Fruit fly (Drosophila melanogaster): Measurements from ENCODE around the gene CG8031.

Gene CG8031

dm6 chr3R:13012990-13013389 lies 1.9 kb upstream of the CG8031 start:
- no peak for TF ChIP-seq psq (optimal IDR thresholded peaks at IDR 0.05)
- TF ChIP-seq usp (GFP tag; optimal IDR thresholded peaks at IDR 0.05): no peak
- TF ChIP-seq pan (optimal IDR thresholded peaks at IDR 0.05): no peak
- no peak for TF ChIP-seq CG8478 (optimal IDR thresholded peaks at IDR 0.05)
- TF ChIP-seq Dll (optimal IDR thresholded peaks at IDR 0.05): no peak
- TF ChIP-seq EcR (GFP tag; optimal IDR thresholded peaks at IDR 0.05): no peak

DNA sequence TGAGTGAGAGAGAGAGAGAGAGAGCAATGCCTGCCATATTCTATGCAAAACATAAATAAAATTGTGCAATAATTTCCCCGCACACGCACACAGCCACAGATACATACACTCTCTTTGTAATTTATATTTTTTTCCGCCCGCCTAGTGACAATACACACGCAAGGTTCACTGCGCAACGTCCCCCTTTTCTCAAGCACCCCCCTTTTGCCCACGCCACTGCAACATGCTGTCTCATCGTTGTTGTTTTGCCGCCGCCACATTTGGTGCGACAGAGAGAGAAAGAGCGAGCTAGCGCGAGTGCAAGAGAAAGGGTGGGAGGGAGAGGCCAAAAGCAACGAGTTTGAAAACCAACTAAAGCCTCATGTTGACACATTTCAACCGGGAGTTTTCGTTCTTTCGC lies 1.2 kb upstream of the CG8031 start:
- no peak for TF ChIP-seq pan (optimal IDR thresholded peaks at IDR 0.05)
- TF ChIP-seq EcR (GFP tag; optimal IDR thresholded peaks at IDR 0.05): peak in 1 of 2 experiments; percentile 3
- TF ChIP-seq Dll (optimal IDR thresholded peaks at IDR 0.05): peak; percentile 29
- peak; percentile 85 for TF ChIP-seq CG8478 (optimal IDR thresholded peaks at IDR 0.05)

- TF ChIP-seq Dll (optimal IDR thresholded peaks at IDR 0.05) (no peak), psq (optimal IDR thresholded peaks at IDR 0.05) (no peak), CG8478 (optimal IDR thresholded peaks at IDR 0.05) (no peak), pan (optimal IDR thresholded peaks at IDR 0.05) (no peak), EcR (GFP tag; optimal IDR thresholded peaks at IDR 0.05) (no peak), usp (GFP tag; optimal IDR thresholded peaks at IDR 0.05) (no peak)
Measured at dm6 chr3R:13011621-13011963, 482 bp upstream of the CG8031 start, which contains the start of gene CtBP. CtBP (plus strand) TSS chr3R:13011649.

DNA sequence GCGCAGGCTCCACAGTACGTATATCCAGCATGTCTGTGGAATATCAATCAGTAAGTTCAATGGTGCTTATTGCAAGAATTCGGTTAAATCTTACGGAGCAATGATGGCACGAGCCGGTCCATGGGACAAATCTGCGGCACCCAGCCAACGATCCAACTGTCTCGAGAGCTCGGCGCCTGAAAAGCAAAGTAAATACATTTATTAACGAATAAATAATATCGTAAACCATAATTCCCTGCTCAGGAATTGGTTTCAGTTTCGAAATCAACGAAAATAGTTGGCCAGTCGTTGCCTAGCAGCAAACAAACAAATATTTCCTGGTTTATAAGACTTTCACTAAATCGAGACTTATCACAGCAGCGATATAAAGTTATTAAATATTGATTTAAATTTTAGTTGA lies 1.5 kb downstream of the CG8031 start, which contains the start of gene CG11656:
Gene CG11656, plus strand, starts transcription at position 301 of the 400 bp plus-strand sequence.
- no peak for TF ChIP-seq pan (optimal IDR thresholded peaks at IDR 0.05)
- no peak for TF ChIP-seq EcR (GFP tag; optimal IDR thresholded peaks at IDR 0.05)
- TF ChIP-seq Dll (optimal IDR thresholded peaks at IDR 0.05): no peak
- no peak for TF ChIP-seq CG8478 (optimal IDR thresholded peaks at IDR 0.05)
- TF ChIP-seq usp (GFP tag; optimal IDR thresholded peaks at IDR 0.05): no peak
- no peak for TF ChIP-seq psq (optimal IDR thresholded peaks at IDR 0.05)

DNA sequence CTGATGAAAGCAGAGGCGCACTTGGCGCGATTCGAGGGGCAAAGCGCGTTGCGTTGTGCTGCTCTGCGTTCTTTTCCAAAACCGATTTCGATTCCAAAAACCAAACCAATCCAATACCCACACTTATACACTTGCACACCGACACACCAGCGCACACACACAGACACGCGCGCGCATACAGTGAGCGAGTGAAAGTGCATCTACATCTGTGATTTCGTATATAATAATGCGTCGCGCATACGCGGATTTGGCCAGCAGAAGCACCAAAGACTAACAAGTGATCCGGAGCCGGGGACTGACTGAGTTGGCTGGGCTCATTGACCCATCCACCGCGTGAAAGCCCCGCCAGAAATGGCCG lies 12.9 kb downstream of the CG8031 start:
- no peak for TF ChIP-seq EcR (GFP tag; optimal IDR thresholded peaks at IDR 0.05)

- no peak for TF ChIP-seq usp (GFP tag; optimal IDR thresholded peaks at IDR 0.05)
- no peak for TF ChIP-seq Dll (optimal IDR thresholded peaks at IDR 0.05)
- no peak for TF ChIP-seq psq (optimal IDR thresholded peaks at IDR 0.05)
- TF ChIP-seq EcR (GFP tag; optimal IDR thresholded peaks at IDR 0.05): no peak
- TF ChIP-seq CG8478 (optimal IDR thresholded peaks at IDR 0.05): no peak
- no peak for TF ChIP-seq pan (optimal IDR thresholded peaks at IDR 0.05)
Measured at dm6 chr3R:12997550-12998233, 13.4 kb downstream of the CG8031 start, which contains the start of the genes CG17327, CG44194 and CG7518. CG17327 (minus strand) TSS chr3R:12997726. CG44194 (minus strand) TSS chr3R:12997726. CG7518 (plus strand) TSS chr3R:12998089.

- TF ChIP-seq usp (GFP tag; optimal IDR thresholded peaks at IDR 0.05) (no peak), EcR (GFP tag; optimal IDR thresholded peaks at IDR 0.05) (no peak), psq (optimal IDR thresholded peaks at IDR 0.05) (no peak), Dll (optimal IDR thresholded peaks at IDR 0.05) (no peak), CG8478 (optimal IDR thresholded peaks at IDR 0.05) (no peak), pan (optimal IDR thresholded peaks at IDR 0.05) (no peak)
Measured at dm6 chr3R:12995522-12995921, 15.6 kb downstream of the CG8031 start, which contains the start of gene CG7488. CG7488 (plus strand) TSS chr3R:12995620.

DNA sequence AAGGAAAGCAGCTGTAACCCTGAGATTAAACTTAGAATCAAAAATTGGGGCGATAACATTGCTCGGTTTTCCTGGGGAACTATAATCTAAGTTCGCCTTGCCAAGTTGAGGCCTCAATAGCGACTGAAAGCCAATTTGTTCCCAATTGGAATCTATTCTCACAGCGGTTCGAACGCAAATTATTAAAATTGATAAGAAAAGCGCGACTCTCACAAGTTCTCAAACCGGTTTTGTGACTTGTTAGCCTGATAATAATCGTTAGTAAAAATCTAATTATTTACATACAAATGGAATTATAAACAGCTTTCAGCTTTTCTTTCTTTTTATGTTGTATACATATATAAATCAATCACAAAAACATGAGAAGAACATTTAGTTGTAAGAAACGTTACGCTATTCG lies 16.1 kb downstream of the CG8031 start, which contains the start of gene yellow-f2:
Gene yellow-f2, minus strand, starts transcription at position 101 of the 400 bp plus-strand sequence.
- TF ChIP-seq usp (GFP tag; optimal IDR thresholded peaks at IDR 0.05) (no peak), CG8478 (optimal IDR thresholded peaks at IDR 0.05) (no peak), Dll (optimal IDR thresholded peaks at IDR 0.05) (no peak), pan (optimal IDR thresholded peaks at IDR 0.05) (no peak), psq (optimal IDR thresholded peaks at IDR 0.05) (no peak), EcR (GFP tag; optimal IDR thresholded peaks at IDR 0.05) (no peak)

dm6 chr3R:12993018-12993417 lies 18.1 kb downstream of the CG8031 start, which contains the start of gene yellow-f:
yellow-f (minus strand) TSS chr3R:12993201.
- TF ChIP-seq usp (GFP tag; optimal IDR thresholded peaks at IDR 0.05) (no peak), Dll (optimal IDR thresholded peaks at IDR 0.05) (no peak), EcR (GFP tag; optimal IDR thresholded peaks at IDR 0.05) (no peak), pan (optimal IDR thresholded peaks at IDR 0.05) (no peak), CG8478 (optimal IDR thresholded peaks at IDR 0.05) (no peak), psq (optimal IDR thresholded peaks at IDR 0.05) (no peak)

DNA sequence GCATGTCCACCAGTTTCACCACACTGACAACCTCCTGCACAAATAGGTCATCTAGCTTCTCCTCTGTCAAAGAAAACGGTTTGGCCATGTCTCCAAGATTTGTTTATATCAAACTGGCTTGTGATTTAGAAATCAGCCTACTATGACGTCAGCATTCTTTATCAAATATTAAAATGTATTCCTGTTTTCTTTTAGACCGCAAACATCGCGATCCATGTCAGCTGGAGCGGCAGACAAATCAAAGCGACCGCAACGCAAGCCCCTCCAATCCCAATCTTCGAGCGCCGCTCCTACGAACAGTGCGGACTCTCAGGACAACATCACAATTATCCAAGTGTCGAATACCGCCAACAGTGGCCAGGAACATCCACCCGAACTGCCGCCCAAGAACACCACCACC lies 22.7 kb downstream of the CG8031 start, which contains the start of gene CG14383:
Gene CG14383, minus strand, starts transcription at position 101 of the 400 bp plus-strand sequence.
- no peak for TF ChIP-seq pan (optimal IDR thresholded peaks at IDR 0.05)
- TF ChIP-seq EcR (GFP tag; optimal IDR thresholded peaks at IDR 0.05): no peak

DNA sequence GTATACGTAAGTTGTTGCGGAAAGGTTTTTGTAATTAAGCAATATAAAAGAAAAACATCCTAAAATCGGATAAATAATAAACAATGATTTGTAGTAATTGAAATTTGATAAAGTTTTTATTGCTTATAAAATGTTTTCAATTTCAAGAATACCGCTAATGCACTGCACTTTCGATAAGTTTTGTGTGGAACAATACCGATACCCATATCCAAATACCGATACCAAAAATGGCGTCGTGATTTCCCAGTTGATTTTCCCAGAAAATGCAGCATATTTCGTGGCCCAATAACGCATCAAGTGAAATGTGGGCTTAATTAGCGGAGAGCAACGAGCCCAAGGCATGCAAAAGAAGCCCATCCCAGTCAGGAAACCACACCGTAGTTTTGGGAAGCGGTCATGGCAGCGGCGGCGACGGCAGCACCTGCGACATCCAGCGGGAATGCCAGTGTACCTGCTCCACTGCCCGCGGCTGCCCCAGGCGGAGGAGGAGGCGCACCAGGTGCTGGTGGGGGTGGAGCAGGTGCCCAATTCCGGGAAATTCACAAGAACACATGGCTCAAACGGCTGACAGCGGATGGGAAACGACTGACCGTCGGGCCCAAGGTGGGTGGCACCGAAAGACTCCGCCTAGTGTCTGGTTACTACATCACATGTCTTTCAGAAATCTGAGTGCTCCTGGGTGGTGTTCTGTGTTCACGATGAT lies 25.1 kb downstream of the CG8031 start, which contains the start of gene CG31342:
Gene CG31342, plus strand, starts transcription at position 214 of the 703 bp plus-strand sequence.
- TF ChIP-seq Dll (optimal IDR thresholded peaks at IDR 0.05) (no peak), pan (optimal IDR thresholded peaks at IDR 0.05) (no peak), EcR (GFP tag; optimal IDR thresholded peaks at IDR 0.05) (no peak), CG8478 (optimal IDR thresholded peaks at IDR 0.05) (no peak), psq (optimal IDR thresholded peaks at IDR 0.05) (no peak), usp (GFP tag; optimal IDR thresholded peaks at IDR 0.05) (no peak)

DNA sequence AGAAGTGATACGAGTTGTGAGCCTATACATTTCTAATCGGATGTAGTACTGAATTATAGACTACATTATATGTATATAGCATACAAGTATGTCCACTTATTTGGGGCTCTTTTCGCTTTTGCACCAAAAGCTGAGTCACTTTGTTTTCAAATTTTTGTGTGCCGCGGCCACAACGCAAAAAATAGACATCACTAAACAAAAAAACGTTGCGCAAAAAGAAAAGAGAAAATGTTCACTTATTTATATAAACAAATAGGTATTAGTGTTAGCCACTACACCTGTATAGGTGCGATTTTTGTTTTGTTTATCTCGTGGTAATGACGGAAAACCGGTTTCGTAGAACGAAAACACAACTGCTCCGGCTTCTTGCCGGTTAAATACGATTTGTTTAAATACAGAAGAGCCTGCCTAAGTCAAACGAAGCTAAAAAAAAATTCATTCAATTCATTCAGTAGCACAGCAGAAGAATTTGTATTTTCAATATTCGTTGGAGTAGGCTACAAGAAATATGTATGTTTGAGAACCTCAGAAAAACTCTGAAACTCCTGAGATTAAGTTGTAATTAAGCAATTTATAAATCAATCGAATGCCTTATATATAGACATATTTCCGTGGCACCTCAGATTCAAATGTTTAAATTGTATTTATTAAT lies 28.0 kb downstream of the CG8031 start:
- TF ChIP-seq pan (optimal IDR thresholded peaks at IDR 0.05) (peak; percentile 14), CG8478 (optimal IDR thresholded peaks at IDR 0.05) (no peak)
